Worm (Caenorhabditis elegans): Measurements from ENCODE around the gene ZK829.3.

DNA sequence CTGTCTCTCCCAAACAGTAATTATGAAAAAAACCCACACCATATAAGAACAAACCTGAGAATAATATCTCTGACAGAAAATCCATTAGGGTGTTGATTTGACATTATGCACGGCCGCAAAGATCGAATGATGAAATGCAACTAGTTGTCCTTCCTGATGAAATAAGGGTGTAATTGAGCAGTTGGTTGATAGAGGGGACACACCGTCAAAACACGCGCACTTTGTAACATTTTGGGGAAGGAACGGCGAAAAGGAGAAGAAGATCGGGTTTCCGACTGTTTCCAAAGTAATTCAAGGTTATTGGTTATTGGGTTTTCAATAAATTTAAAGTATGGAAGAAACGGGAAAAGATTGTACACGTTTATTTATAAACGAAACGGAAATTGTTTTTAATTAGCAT is 23.5 kb downstream of the ZK829.3 start, which contains the start of gene ZK822.1:
- TF ChIP-seq him-1 (tag; optimal IDR thresholded peaks at IDR 0.05): no peak
- TF ChIP-seq dao-5 (tag; optimal IDR thresholded peaks at IDR 0.05): no peak

Data from whole organism, L4/young adult.